Worm (Caenorhabditis elegans) whole organism, dauer: ENCODE results near the gene C17G10.10.
"Not testable (repeated sequence)": the region's sequence is repeated elsewhere in the genome, so short reads cannot be mapped to it uniquely, and the experiment has no call there.

Experiments used
- unc-62 ChIP-seq: sonication (generic microtip); optimal IDR thresholded peaks from 2 replicates; lab custom pipeline; 2017; ENCODE audit warnings: missing biosample characterization, missing genetic modification reagents, missing genetic modification characterization

C17G10.10 gene

ce11 chrII:5599326-5600044, at the start of gene C17G10.10:
Gene C17G10.10, minus strand, starts transcription at chrII:5599376.
- TF ChIP-seq unc-62, result no peak

ce11 chrII:5648272-5648671, 49.1 kb upstream of the C17G10.10 start, which contains the start of gene ddl-1:
Gene ddl-1, minus strand, starts transcription at chrII:5648372.
- TF ChIP-seq unc-62, result no peak

- TF ChIP-seq unc-62, result no peak
Measured at ce11 chrII:5646942-5647341, 47.8 kb upstream of the C17G10.10 start, which contains the start of gene F59E12.9. Gene F59E12.9, minus strand, starts transcription at chrII:5647042.

- no peak for TF ChIP-seq unc-62
Measured at ce11 chrII:5642110-5642509, 42.9 kb upstream of the C17G10.10 start.

ce11 chrII:5640362-5641079, 41.3 kb upstream of the C17G10.10 start:
- TF ChIP-seq unc-62, result no peak

- TF ChIP-seq unc-62, result no peak
Measured at ce11 chrII:5638059-5638458, 38.9 kb upstream of the C17G10.10 start, which contains the start of gene F59E12.3. Gene F59E12.3, plus strand, starts transcription at chrII:5638359.

- no peak for TF ChIP-seq unc-62
Measured at ce11 chrII:5636826-5637225, 37.6 kb upstream of the C17G10.10 start, which contains the start of gene F59E12.8. Gene F59E12.8, minus strand, starts transcription at chrII:5636926.

ce11 chrII:5633453-5633852, 34.3 kb upstream of the C17G10.10 start:
- TF ChIP-seq unc-62, result no peak

- not testable (repeated sequence) for TF ChIP-seq unc-62
Measured at ce11 chrII:5630851-5631401, 31.8 kb upstream of the C17G10.10 start, which contains the start of the genes F59E12.6 and npl-4.1. Gene F59E12.6, minus strand, starts transcription at chrII:5630951. Gene npl-4.1, plus strand, starts transcription at chrII:5631351.

- no peak for TF ChIP-seq unc-62
Measured at ce11 chrII:5628326-5628818, 29.2 kb upstream of the C17G10.10 start, which contains the start of gene F59E12.15. Gene F59E12.15, minus strand, starts transcription at chrII:5628376.

- not testable (repeated sequence) for TF ChIP-seq unc-62
Measured at ce11 chrII:5622383-5622939, 23.3 kb upstream of the C17G10.10 start, which contains the start of the genes eif-3.L and npl-4.2. Gene eif-3.L, minus strand, starts transcription at chrII:5622483. Gene npl-4.2, plus strand, starts transcription at chrII:5622889.

ce11 chrII:5619298-5619697, 20.1 kb upstream of the C17G10.10 start, which contains the start of gene dhs-6:
Gene dhs-6, minus strand, starts transcription at chrII:5619319.
- no peak for TF ChIP-seq unc-62

ce11 chrII:5607756-5608155, 8.6 kb upstream of the C17G10.10 start, which contains the start of gene C17G10.7:
Gene C17G10.7, minus strand, starts transcription at chrII:5607856.
- no peak for TF ChIP-seq unc-62

ce11 chrII:5605538-5605945, 6.4 kb upstream of the C17G10.10 start:
- no peak for TF ChIP-seq unc-62

ce11 chrII:5604441-5604840, 5.3 kb upstream of the C17G10.10 start:
- no peak for TF ChIP-seq unc-62

- no peak for TF ChIP-seq unc-62
Measured at ce11 chrII:5603194-5603593, 4.0 kb upstream of the C17G10.10 start, which contains the start of gene C17G10.6. Gene C17G10.6, minus strand, starts transcription at chrII:5603294.
